Fruit fly (Drosophila melanogaster) whole organism, embryonic: ENCODE results near the gene CG6951.

ENCODE experiments used
- B-H1 ChIP-seq: fragments of 200-800 bp; sonication (Bioruptor generic); IDR thresholded peaks from 3 replicates; pipeline ENCODE4 v1.3.6; 2022; ENCODE audit warnings: missing biosample characterization, missing genetic modification characterization
- Bdp1 ChIP-seq: fragments of 200-800 bp; sonication (Bioruptor generic); optimal IDR thresholded peaks from 3 replicates; lab custom pipeline; 2016; ENCODE audit warnings: missing biosample characterization, missing genetic modification characterization
- CG10462 ChIP-seq: fragments of 200-800 bp; sonication (Bioruptor generic); optimal IDR thresholded peaks from 2 replicates; lab custom pipeline; 2016; ENCODE audit warnings: missing biosample characterization, missing genetic modification characterization
- CG11247 ChIP-seq: fragments of 200-800 bp; sonication (Bioruptor generic); IDR thresholded peaks from 2 replicates; pipeline ENCODE4 v1.3.6; 2022; ENCODE audit warnings: missing biosample characterization, missing genetic modification characterization
- CG11560 ChIP-seq: fragments of 200-800 bp; sonication (Bioruptor generic); IDR thresholded peaks from 3 replicates; pipeline ENCODE4 v1.3.6; 2022; ENCODE audit warnings: missing biosample characterization, missing genetic modification characterization
- CG12236 ChIP-seq: fragments of 200-800 bp; sonication (Bioruptor generic); optimal IDR thresholded peaks from 2 replicates; lab custom pipeline; 2016; ENCODE audit warnings: missing biosample characterization, missing genetic modification characterization
- CG12942 ChIP-seq: fragments of 200-800 bp; sonication (Bioruptor generic); optimal IDR thresholded peaks from 3 replicates; lab custom pipeline; 2016; ENCODE audit warnings: missing biosample characterization, missing genetic modification characterization
- CG16779 ChIP-seq: fragments of 200-800 bp; sonication (Bioruptor generic); IDR thresholded peaks from 2 replicates; pipeline ENCODE4 v1.3.6; 2022; ENCODE audit warnings: missing biosample characterization, missing genetic modification characterization
- CG17802 ChIP-seq: fragments of 200-800 bp; sonication (Bioruptor generic); optimal IDR thresholded peaks from 2 replicates; lab custom pipeline; 2018; ENCODE audit warnings: missing biosample characterization, mild to moderate bottlenecking, missing genetic modification characterization, moderate library complexity
- CG2889 ChIP-seq: fragments of 200-800 bp; sonication (Bioruptor generic); IDR thresholded peaks from 3 replicates; pipeline ENCODE4 v1.3.6; 2022; ENCODE audit warnings: missing biosample characterization, missing genetic modification characterization
- CG31441 ChIP-seq: fragments of 200-800 bp; sonication (Bioruptor generic); IDR thresholded peaks from 2 replicates; pipeline ENCODE4 v1.3.6; 2022; ENCODE audit warnings: missing biosample characterization, missing genetic modification characterization
- CG34224 ChIP-seq: fragments of 200-800 bp; sonication (Bioruptor generic); IDR thresholded peaks from 3 replicates; pipeline ENCODE4 v1.3.6; 2022; ENCODE audit warnings: missing biosample characterization, missing genetic modification characterization; ENCODE audit not compliant: partially characterized antibody
- CG3847 ChIP-seq: fragments of 200-800 bp; sonication (Bioruptor generic); IDR thresholded peaks from 2 replicates; pipeline ENCODE4 v1.3.6; 2022; ENCODE audit warnings: missing biosample characterization, missing genetic modification characterization
- CG3995 ChIP-seq: fragments of 200-800 bp; sonication (Bioruptor generic); optimal IDR thresholded peaks from 3 replicates; lab custom pipeline; 2016; ENCODE audit warnings: missing biosample characterization, missing genetic modification characterization
- CG4617 ChIP-seq: fragments of 200-800 bp; sonication (Bioruptor generic); optimal IDR thresholded peaks from 3 replicates; lab custom pipeline; 2016; ENCODE audit warnings: missing biosample characterization, missing genetic modification characterization, borderline replicate concordance
- CG6254 ChIP-seq: fragments of 200-800 bp; sonication (Bioruptor generic); optimal IDR thresholded peaks from 3 replicates; lab custom pipeline; 2017; ENCODE audit warnings: mild to moderate bottlenecking, missing biosample characterization, missing genetic modification reagents, missing genetic modification characterization
- CkIIα-i1 ChIP-seq: fragments of 200-800 bp; sonication (Bioruptor generic); IDR thresholded peaks from 2 replicates; pipeline ENCODE4 v1.3.6; 2022; ENCODE audit warnings: missing biosample characterization, missing genetic modification characterization
- Dll ChIP-seq: fragments of 200-800 bp; sonication (Bioruptor generic); IDR thresholded peaks from 4 replicates; pipeline ENCODE4 v1.3.6; 2022; ENCODE audit warnings: missing biosample characterization, missing genetic modification characterization; ENCODE audit not compliant: partially characterized antibody
- Ets65A ChIP-seq: fragments of 200-800 bp; sonication (Bioruptor generic); peaks from one replicate; lab custom pipeline; 2016; ENCODE audit warnings: missing biosample characterization, missing genetic modification characterization
- Ets97D ChIP-seq: fragments of 200-800 bp; sonication (Bioruptor generic); optimal IDR thresholded peaks from 3 replicates; lab custom pipeline; 2016; ENCODE audit warnings: missing biosample characterization, missing genetic modification characterization
- Hey ChIP-seq: fragments of 200-800 bp; sonication (Bioruptor generic); optimal IDR thresholded peaks from 3 replicates; lab custom pipeline; 2018; ENCODE audit warnings: missing biosample characterization, mild to moderate bottlenecking, missing genetic modification characterization
- Mrtf ChIP-seq: fragments of 200-800 bp; sonication (Bioruptor generic); IDR thresholded peaks from 3 replicates; pipeline ENCODE4 v1.3.6; 2022; ENCODE audit warnings: missing biosample characterization, missing genetic modification characterization
- NFAT ChIP-seq: fragments of 200-800 bp; sonication (Bioruptor generic); IDR thresholded peaks from 2 replicates; pipeline ENCODE4 v1.3.6; 2022; ENCODE audit warnings: missing biosample characterization, missing genetic modification characterization
- PHDP ChIP-seq: fragments of 200-800 bp; sonication (Bioruptor generic); optimal IDR thresholded peaks from 3 replicates; lab custom pipeline; 2018; ENCODE audit warnings: missing biosample characterization, mild to moderate bottlenecking, missing genetic modification characterization, moderate library complexity
- Sry-β ChIP-seq: fragments of 200-800 bp; sonication (Bioruptor generic); optimal IDR thresholded peaks from 2 replicates; lab custom pipeline; 2018; ENCODE audit warnings: missing biosample characterization, mild to moderate bottlenecking, missing genetic modification characterization, moderate library complexity
- Xrp1 ChIP-seq: fragments of 200-800 bp; sonication (Bioruptor generic); IDR thresholded peaks from 2 replicates; pipeline ENCODE4 v1.3.6; 2022; ENCODE audit warnings: missing biosample characterization, missing genetic modification characterization
- ase ChIP-seq: fragments of 200-800 bp; sonication (Bioruptor generic); IDR thresholded peaks from 3 replicates; pipeline ENCODE4 v1.3.6; 2022; ENCODE audit warnings: missing biosample characterization, missing genetic modification characterization
- br ChIP-seq: fragments of >200 bp; optimal IDR thresholded peaks from 2 replicates; lab custom pipeline; 2017
- chinmo ChIP-seq: fragments of 200-800 bp; sonication (Bioruptor generic); IDR thresholded peaks from 4 replicates; pipeline ENCODE4 v1.3.6; 2022; ENCODE audit warnings: missing biosample characterization, missing genetic modification characterization; ENCODE audit not compliant: partially characterized antibody
- chm ChIP-seq: fragments of 200-800 bp; sonication (Bioruptor generic); IDR thresholded peaks from 2 replicates; pipeline ENCODE4 v1.3.6; 2022; ENCODE audit warnings: missing biosample characterization, missing genetic modification characterization
- chn ChIP-seq: fragments of 200-800 bp; sonication (Bioruptor generic); optimal IDR thresholded peaks from 2 replicates; lab custom pipeline; 2016; ENCODE audit warnings: missing biosample characterization, missing genetic modification characterization
- ci ChIP-seq: fragments of 200-800 bp; sonication (Bioruptor generic); IDR thresholded peaks from 3 replicates; pipeline ENCODE4 v1.3.6; 2022; ENCODE audit warnings: missing biosample characterization, missing genetic modification characterization
- crc ChIP-seq: fragments of 200-800 bp; sonication (Bioruptor generic); optimal IDR thresholded peaks from 2 replicates; lab custom pipeline; 2016; ENCODE audit warnings: missing biosample characterization, missing genetic modification characterization
- crol ChIP-seq: fragments of 200-800 bp; sonication (Bioruptor generic); IDR thresholded peaks from 2 replicates; pipeline ENCODE4 v1.3.6; 2022; ENCODE audit warnings: missing biosample characterization, missing genetic modification characterization
- fd102C ChIP-seq: fragments of 200-800 bp; sonication (Bioruptor generic); optimal IDR thresholded peaks from 2 replicates; lab custom pipeline; 2018; ENCODE audit warnings: missing biosample characterization, mild to moderate bottlenecking, missing genetic modification characterization, moderate library complexity
- gcm ChIP-seq: fragments of 200-800 bp; sonication (Bioruptor generic); optimal IDR thresholded peaks from 2 replicates; lab custom pipeline; 2019; ENCODE audit warnings: missing biosample characterization, mild to moderate bottlenecking, missing genetic modification characterization, moderate library complexity
- gcm2 ChIP-seq: fragments of 200-800 bp; sonication (Bioruptor generic); optimal IDR thresholded peaks from 2 replicates; lab custom pipeline; 2016; ENCODE audit warnings: missing biosample characterization, missing genetic modification characterization
- hth ChIP-seq: fragments of >200 bp; optimal IDR thresholded peaks from 2 replicates; lab custom pipeline; 2017; ENCODE audit warnings: inconsistent platforms
- insv ChIP-seq, 2 experiments: fragments of 200-800 bp; sonication (Bioruptor generic); optimal IDR thresholded peaks; 3 replicates each; lab custom pipeline; 2016 to 2018; ENCODE audit warnings: missing biosample characterization in 2 of 2, missing genetic modification characterization in 2 of 2
- nau ChIP-seq: fragments of 200-800 bp; sonication (Bioruptor generic); optimal IDR thresholded peaks from 3 replicates; lab custom pipeline; 2017; ENCODE audit warnings: missing biosample characterization, mild to moderate bottlenecking, missing genetic modification characterization, missing genetic modification reagents
- nerfin-2 ChIP-seq: fragments of 200-800 bp; sonication (Bioruptor generic); IDR thresholded peaks from 2 replicates; pipeline ENCODE4 v1.3.6; 2022; ENCODE audit warnings: missing biosample characterization, missing genetic modification characterization; ENCODE audit not compliant: partially characterized antibody
- oc ChIP-seq: fragments of 200-800 bp; sonication (Bioruptor generic); optimal IDR thresholded peaks from 2 replicates; lab custom pipeline; 2018; ENCODE audit warnings: missing biosample characterization, mild to moderate bottlenecking, missing genetic modification characterization, moderate library complexity
- pum ChIP-seq: fragments of 200-800 bp; sonication (Bioruptor generic); optimal IDR thresholded peaks from 2 replicates; lab custom pipeline; 2016; ENCODE audit warnings: missing biosample characterization, missing genetic modification characterization
- repo ChIP-seq: fragments of 200-800 bp; sonication (Bioruptor generic); optimal IDR thresholded peaks from 2 replicates; lab custom pipeline; 2016; ENCODE audit warnings: missing biosample characterization, missing genetic modification characterization
- rib ChIP-seq: fragments of 200-800 bp; sonication (Bioruptor generic); IDR thresholded peaks from 2 replicates; pipeline ENCODE4 v1.3.6; 2022; ENCODE audit warnings: missing biosample characterization, missing genetic modification characterization
- sens-2 ChIP-seq: fragments of 200-800 bp; sonication (Bioruptor generic); IDR thresholded peaks from 2 replicates; pipeline ENCODE4 v1.3.6; 2022; ENCODE audit warnings: missing biosample characterization, missing genetic modification characterization
- seq ChIP-seq: fragments of 200-800 bp; sonication (Bioruptor generic); IDR thresholded peaks from 2 replicates; pipeline ENCODE4 v1.3.6; 2022; ENCODE audit warnings: missing biosample characterization, missing genetic modification characterization
- sob ChIP-seq: fragments of 200-800 bp; sonication (Bioruptor generic); IDR thresholded peaks from 2 replicates; pipeline ENCODE4 v1.3.6; 2022; ENCODE audit warnings: missing biosample characterization, missing genetic modification characterization
- stc ChIP-seq: fragments of 200-800 bp; sonication (Bioruptor generic); IDR thresholded peaks from 2 replicates; pipeline ENCODE4 v1.3.6; 2022; ENCODE audit warnings: missing biosample characterization, missing genetic modification characterization
- stwl ChIP-seq: fragments of 200-800 bp; sonication (Bioruptor generic); optimal IDR thresholded peaks from 3 replicates; lab custom pipeline; 2018; ENCODE audit warnings: missing biosample characterization, mild to moderate bottlenecking, missing genetic modification characterization, moderate library complexity
- tin ChIP-seq: fragments of 200-800 bp; sonication (Bioruptor generic); optimal IDR thresholded peaks from 3 replicates; lab custom pipeline; 2016; ENCODE audit warnings: missing biosample characterization, missing genetic modification characterization
- unpg ChIP-seq: fragments of 200-800 bp; sonication (Bioruptor generic); optimal IDR thresholded peaks from 3 replicates; lab custom pipeline; 2018; ENCODE audit warnings: missing biosample characterization, mild to moderate bottlenecking, missing genetic modification characterization, moderate library complexity
- vvl ChIP-seq: fragments of 200-800 bp; sonication (Bioruptor generic); IDR thresholded peaks from 2 replicates; pipeline ENCODE4 v1.3.6; 2022; ENCODE audit warnings: missing biosample characterization, missing genetic modification characterization

Gene CG6951

DNA sequence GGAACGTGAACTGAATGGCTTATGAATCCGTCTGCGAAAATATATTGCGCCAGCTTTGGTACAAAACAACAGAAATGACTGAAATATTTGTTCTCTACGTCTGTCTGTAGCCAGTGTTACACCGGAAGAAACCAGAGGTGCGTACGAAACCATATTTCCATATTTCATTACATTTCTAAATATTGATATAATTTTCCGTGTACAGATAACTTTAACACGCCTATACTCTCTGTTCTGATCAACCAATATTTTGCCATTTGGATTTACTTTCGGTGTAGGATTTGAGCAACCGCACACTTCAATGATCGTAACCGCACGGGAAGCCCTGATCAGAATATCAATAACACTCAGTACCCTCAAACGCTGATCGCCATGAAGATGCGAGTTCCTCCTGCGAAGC lies 46.3 kb upstream of the CG6951 start (continued):
- TF ChIP-seq CG2889 (GFP tag; lab: Robert Waterston, UW) (no peak), Hey (tag; lab: Kevin White, UChicago) (no peak), Ets65A (GFP tag; lab: Kevin White, UChicago) (peak; percentile 50), br (lab: Kevin White, UChicago) (no peak), crol (GFP tag; lab: Robert Waterston, UW) (no peak), B-H1 (GFP tag; lab: Robert Waterston, UW) (no peak; the same call in 2 of the 3 replicates), CG11247 (no peak), gcm (GFP tag; lab: Kevin White, UChicago) (no peak), nau (GFP tag; lab: Kevin White, UChicago) (no peak), nerfin-2 (GFP tag; lab: Robert Waterston, UW) (no peak), Dll (no peak), Mrtf (GFP tag; lab: Robert Waterston, UW) (peak; percentile 62; the same call in 2 of the 3 replicates), sob (0 out of 2 replicates have a peak, but pooled peaks have one; percentile 12), crc (GFP tag; lab: Kevin White, UChicago) (no peak), vvl (GFP tag; lab: Robert Waterston, UW) (peak; percentile 62), ase (no peak), sens-2 (GFP tag; lab: Robert Waterston, UW) (no peak), pum (peak; percentile 14), CG17802 (no peak), chinmo (GFP tag; lab: Robert Waterston, UW) (0 out of 4 replicates have a peak, but pooled peaks have one; percentile 35), insv (GFP tag; optimal IDR thresholded peaks at IDR 0.05; lab: Kevin White, UChicago) (no peak), Ets97D (no peak), repo (no peak), CG12942 (peak; percentile 4), fd102C (GFP tag; lab: Kevin White, UChicago) (no peak), CG12236 (GFP tag; lab: Kevin White, UChicago) (no peak), gcm2 (GFP tag; lab: Kevin White, UChicago) (no peak), tin (GFP tag; lab: Kevin White, UChicago) (peak; percentile 31), CG34224 (GFP tag; lab: Robert Waterston, UW) (no peak), chm (GFP tag; lab: Robert Waterston, UW) (no peak), Bdp1 (GFP tag; lab: Kevin White, UChicago) (no peak), stc (GFP tag; lab: Robert Waterston, UW) (no peak), CG16779 (GFP tag; lab: Robert Waterston, UW) (no peak), PHDP (peak; percentile 35), seq (GFP tag; lab: Robert Waterston, UW) (peak; percentile 15; the same call in 1 of the 2 replicates), CkIIα-i1 (GFP tag; lab: Robert Waterston, UW) (no peak), CG4617 (no peak), ci (GFP tag; lab: Robert Waterston, UW) (0 out of 3 replicates have a peak, but pooled peaks have one; percentile 29), rib (GFP tag; lab: Robert Waterston, UW) (no peak), Sry-β (GFP tag; lab: Kevin White, UChicago) (no peak), NFAT (GFP tag; lab: Robert Waterston, UW) (0 out of 2 replicates have a peak, but pooled peaks have one; percentile 8), unpg (GFP tag; lab: Kevin White, UChicago) (peak; percentile 57), Xrp1 (GFP tag; lab: Robert Waterston, UW) (peak; percentile 55; the same call in 1 of the 2 replicates), stwl (tag; lab: Kevin White, UChicago) (no peak), CG31441 (no peak), hth (lab: Kevin White, UChicago) (no peak), CG3995 (GFP tag; lab: Kevin White, UChicago) (no peak), CG11560 (no peak), CG6254 (no peak), oc (tag; lab: Kevin White, UChicago) (no peak), CG10462 (GFP tag; lab: Kevin White, UChicago) (no peak), CG3847 (peak; percentile 37; the same call in 1 of the 2 replicates), chn (GFP tag; lab: Kevin White, UChicago) (peak; percentile 33)
